Worm (Caenorhabditis elegans) whole organism, L3 larva: Measurements from ENCODE around the gene srx-112.

Experiments used
- nhr-237 ChIP-seq: fragments of 150-350 bp; optimal IDR thresholded peaks from 2 replicates; lab custom pipeline; 2014; ENCODE audit warnings: missing biosample characterization, missing genetic modification characterization
- nhr-76 ChIP-seq: fragments of 150-350 bp; sonication (generic microtip); optimal IDR thresholded peaks from 5 replicates; lab custom pipeline; 2014; ENCODE audit warnings: missing biosample characterization, missing genetic modification characterization

DNA sequence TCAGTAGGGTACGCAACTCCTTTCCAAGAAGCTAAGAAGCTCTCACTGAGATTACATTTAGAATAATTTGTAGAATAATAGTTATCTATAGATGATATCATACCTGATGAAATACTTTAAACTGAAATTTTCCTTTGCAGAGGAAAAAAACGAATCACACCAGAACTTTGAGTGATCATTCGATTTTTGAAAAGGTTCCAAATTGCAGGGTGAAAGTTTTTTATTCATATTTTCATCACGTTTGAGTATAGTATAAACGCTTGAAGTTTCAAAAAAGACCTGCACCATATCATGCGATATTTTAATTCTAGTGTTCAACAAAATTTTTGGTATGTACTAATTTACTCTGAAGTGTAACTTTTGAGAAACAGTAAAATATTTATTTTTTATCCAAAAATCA lies 49.8 kb downstream of the srx-112 start, which contains the start of gene srh-100:
- TF ChIP-seq nhr-237 (tag; lab: Kevin White, UChicago) (no peak), nhr-76 (tag; lab: Kevin White, UChicago) (no peak)
